Worm (Caenorhabditis elegans) whole organism, late embryonic: Measurements from ENCODE around the gene pri-1.

Experiments used
- elt-2 ChIP-seq: sonication (generic microtip); optimal IDR thresholded peaks from 2 replicates; lab custom pipeline; 2016; ENCODE audit warnings: missing genetic modification reagents, missing genetic modification characterization, missing compliant biosample characterization
- nhr-11 ChIP-seq: fragments of 150-350 bp; optimal IDR thresholded peaks from 2 replicates; lab custom pipeline; 2014; ENCODE audit warnings: missing biosample characterization, missing genetic modification characterization
- tbx-2 ChIP-seq: sonication (generic microtip); optimal IDR thresholded peaks from 2 replicates; lab custom pipeline; 2016; ENCODE audit warnings: missing genetic modification characterization, missing compliant biosample characterization

DNA sequence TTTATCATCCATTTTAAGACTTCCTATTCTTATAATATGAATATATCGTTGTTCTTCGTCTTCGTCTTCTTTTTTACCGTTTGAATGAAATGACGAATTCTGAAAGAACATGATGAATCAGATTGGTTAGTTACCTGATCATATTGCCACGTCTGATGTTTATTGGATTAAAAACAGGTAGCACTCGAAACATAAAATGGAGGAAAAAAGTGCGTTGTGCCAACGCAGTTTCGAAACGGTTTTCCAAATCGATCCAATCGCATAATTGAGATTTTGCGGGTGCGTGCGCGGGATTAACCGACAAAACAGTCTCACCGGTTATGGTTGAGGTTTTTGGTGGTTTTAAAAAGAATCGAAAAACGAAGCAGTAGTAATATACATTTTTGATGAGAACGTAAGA lies 18.5 kb downstream of the pri-1 start, which contains the start of gene rom-2:
- TF ChIP-seq nhr-11 (tag; lab: Kevin White, UChicago) (no peak), tbx-2 (tag; lab: Kevin White, UChicago) (no peak), elt-2 (tag; lab: Kevin White, UChicago) (no peak)
